Fruit fly (Drosophila melanogaster): ENCODE data around the gene CG1647.

The CG1647 gene

dm6 chr3R:28856829-28857228 lies 36.8 kb downstream of the CG1647 start:
- no peak for TF ChIP-seq CG17801 (GFP tag; optimal IDR thresholded peaks at IDR 0.05; ENCODE audit: partially characterized antibody)

- no peak for TF ChIP-seq CG17801 (GFP tag; optimal IDR thresholded peaks at IDR 0.05; ENCODE audit: partially characterized antibody)
Measured at dm6 chr3R:28857287-28858024, 37.4 kb downstream of the CG1647 start.

dm6 chr3R:28858241-28858647 lies 38.2 kb downstream of the CG1647 start:
- TF ChIP-seq CG17801 (GFP tag; optimal IDR thresholded peaks at IDR 0.05; ENCODE audit: partially characterized antibody): no peak

- TF ChIP-seq CG17801 (GFP tag; optimal IDR thresholded peaks at IDR 0.05; ENCODE audit: partially characterized antibody): peak; percentile 46
Measured at dm6 chr3R:28859058-28859526, 39.1 kb downstream of the CG1647 start, which contains the start of gene Inx3. Gene Inx3, minus strand, starts transcription at chr3R:28859497.

dm6 chr3R:28860582-28860981 lies 40.6 kb downstream of the CG1647 start:
- TF ChIP-seq CG17801 (GFP tag; optimal IDR thresholded peaks at IDR 0.05; ENCODE audit: partially characterized antibody): no peak

- no peak for TF ChIP-seq CG17801 (GFP tag; optimal IDR thresholded peaks at IDR 0.05; ENCODE audit: partially characterized antibody)
Measured at dm6 chr3R:28861309-28862157, 41.5 kb downstream of the CG1647 start.

dm6 chr3R:28870364-28870763 lies 50.3 kb downstream of the CG1647 start:
- no peak for TF ChIP-seq CG17801 (GFP tag; optimal IDR thresholded peaks at IDR 0.05; ENCODE audit: partially characterized antibody)

- no peak for TF ChIP-seq CG17801 (GFP tag; optimal IDR thresholded peaks at IDR 0.05; ENCODE audit: partially characterized antibody)
Measured at dm6 chr3R:28872605-28873004, 52.6 kb downstream of the CG1647 start, which contains the start of gene Nepl17. Gene Nepl17, plus strand, starts transcription at chr3R:28872905.
